Fruit fly (Drosophila melanogaster) whole organism, adult: ENCODE measurements around the gene Yod1.
A peak's percentile ranks its signal among the peaks of the same experiment; 100 is the strongest.

ENCODE experiments used
- CG11617 ChIP-seq: fragments of 200-800 bp; sonication (Bioruptor generic); optimal IDR thresholded peaks from 2 replicates; lab custom pipeline; 2017; ENCODE audit warnings: mild to moderate bottlenecking, missing biosample characterization, missing genetic modification reagents, missing genetic modification characterization
- CG12768 ChIP-seq: fragments of 200-800 bp; sonication (Bioruptor generic); optimal IDR thresholded peaks from 2 replicates; lab custom pipeline; 2017; ENCODE audit warnings: missing biosample characterization, missing genetic modification characterization, mild to moderate bottlenecking, moderate library complexity, missing genetic modification reagents
- CG14711 ChIP-seq: fragments of 200-800 bp; sonication (Bioruptor generic); optimal IDR thresholded peaks from 2 replicates; lab custom pipeline; 2018; ENCODE audit warnings: missing biosample characterization, mild to moderate bottlenecking, missing genetic modification characterization, moderate library complexity
- CG1620 ChIP-seq: fragments of 200-800 bp; sonication (Bioruptor generic); optimal IDR thresholded peaks from 2 replicates; lab custom pipeline; 2016; ENCODE audit warnings: missing biosample characterization, missing genetic modification characterization
- CG33017 ChIP-seq: fragments of 200-800 bp; sonication (Bioruptor generic); optimal IDR thresholded peaks from 2 replicates; lab custom pipeline; 2018; ENCODE audit warnings: missing biosample characterization, mild to moderate bottlenecking, missing genetic modification characterization, moderate library complexity
- CG5204 ChIP-seq: fragments of 200-800 bp; sonication (Bioruptor generic); optimal IDR thresholded peaks from 2 replicates; lab custom pipeline; 2016; ENCODE audit warnings: missing biosample characterization, missing genetic modification characterization
- CG7045 ChIP-seq: fragments of 200-800 bp; sonication (Bioruptor generic); optimal IDR thresholded peaks from 2 replicates; lab custom pipeline; 2017; ENCODE audit warnings: missing biosample characterization, mild to moderate bottlenecking, missing genetic modification characterization
- CG7101 ChIP-seq: fragments of 200-800 bp; sonication (Bioruptor generic); optimal IDR thresholded peaks from 2 replicates; lab custom pipeline; 2018; ENCODE audit warnings: missing biosample characterization, mild to moderate bottlenecking, missing genetic modification characterization, moderate library complexity
- Clk ChIP-seq: fragments of 200-800 bp; sonication (Bioruptor generic); optimal IDR thresholded peaks from 2 replicates; lab custom pipeline; 2017; ENCODE audit warnings: missing biosample characterization, missing genetic modification characterization
- Crg-1 ChIP-seq: fragments of 200-800 bp; sonication (Bioruptor generic); optimal IDR thresholded peaks from 2 replicates; lab custom pipeline; 2016; ENCODE audit warnings: missing biosample characterization, missing genetic modification characterization
- Hr96 ChIP-seq: fragments of 200-800 bp; sonication (Bioruptor generic); optimal IDR thresholded peaks from 2 replicates; lab custom pipeline; 2016; ENCODE audit warnings: missing biosample characterization, missing genetic modification characterization
- Mnt ChIP-seq: fragments of 200-800 bp; sonication (Bioruptor generic); optimal IDR thresholded peaks from 2 replicates; lab custom pipeline; 2016; ENCODE audit warnings: missing biosample characterization, mild to moderate bottlenecking, missing genetic modification characterization
- bab1 ChIP-seq: fragments of 200-800 bp; sonication (Bioruptor generic); optimal IDR thresholded peaks from 3 replicates; lab custom pipeline; 2019; ENCODE audit warnings: missing biosample characterization, mild to moderate bottlenecking, missing genetic modification characterization, moderate library complexity
- cic ChIP-seq: fragments of 200-800 bp; sonication (Bioruptor generic); optimal IDR thresholded peaks from 2 replicates; lab custom pipeline; 2017; ENCODE audit warnings: missing biosample characterization, mild to moderate bottlenecking, missing genetic modification characterization, moderate library complexity
- cnc ChIP-seq, 2 experiments: fragments of >200 bp; optimal IDR thresholded peaks; 2 replicates each; lab custom pipeline; 2017
- kay ChIP-seq: fragments of 200-800 bp; sonication (Bioruptor generic); peaks from one replicate; lab custom pipeline; 2016; ENCODE audit warnings: missing biosample characterization, missing genetic modification characterization, borderline replicate concordance
- ovo ChIP-seq: fragments of 200-800 bp; sonication (Bioruptor generic); optimal IDR thresholded peaks from 2 replicates; lab custom pipeline; 2016; ENCODE audit warnings: missing biosample characterization, missing genetic modification characterization
- pad ChIP-seq: fragments of 200-800 bp; sonication (Bioruptor generic); optimal IDR thresholded peaks from 3 replicates; lab custom pipeline; 2017; ENCODE audit warnings: missing biosample characterization, missing genetic modification characterization, mild to moderate bottlenecking, moderate library complexity, missing genetic modification reagents
- tj ChIP-seq: fragments of 200-800 bp; sonication (Bioruptor generic); optimal IDR thresholded peaks from 3 replicates; lab custom pipeline; 2017; ENCODE audit warnings: missing biosample characterization, mild to moderate bottlenecking, missing genetic modification characterization, moderate library complexity
- toe ChIP-seq: fragments of 200-800 bp; sonication (Bioruptor generic); optimal IDR thresholded peaks from 2 replicates; lab custom pipeline; 2016; ENCODE audit warnings: missing biosample characterization, missing genetic modification characterization

Yod1 gene

dm6 chr3L:5133704-5134430 lies at the start of gene Yod1:
Gene Yod1, plus strand, starts transcription at chr3L:5133871.
- TF ChIP-seq Crg-1 (GFP tag; lab: Kevin White, UChicago): no peak
- TF ChIP-seq toe (GFP tag; lab: Kevin White, UChicago): peak; percentile 47
- no peak for TF ChIP-seq Mnt
- TF ChIP-seq bab1 (GFP tag; lab: Kevin White, UChicago): peak; percentile 33
- TF ChIP-seq kay (GFP tag; lab: Kevin White, UChicago): peak; percentile 82
- peak; percentile 35 for TF ChIP-seq cic
- peak; percentile 4 for TF ChIP-seq CG14711
- peak; percentile 6 for TF ChIP-seq tj

- no peak for TF ChIP-seq kay (GFP tag; lab: Kevin White, UChicago)
- TF ChIP-seq toe (GFP tag; lab: Kevin White, UChicago): no peak
- peak; percentile 32 for TF ChIP-seq bab1 (GFP tag; lab: Kevin White, UChicago)
- TF ChIP-seq tj: no peak
- no peak for TF ChIP-seq CG7045 (GFP tag; lab: Kevin White, UChicago)
- no peak for TF ChIP-seq cic
- no peak for TF ChIP-seq CG33017 (tag; lab: Kevin White, UChicago)
- TF ChIP-seq CG7101 (tag; lab: Kevin White, UChicago): no peak
Observed at dm6 chr3L:5096674-5097073, 37.0 kb upstream of the Yod1 start.

dm6 chr3L:5102050-5102449 lies 31.6 kb upstream of the Yod1 start:
- TF ChIP-seq Hr96 (GFP tag; lab: Kevin White, UChicago): no peak
- TF ChIP-seq Clk (GFP tag; lab: Kevin White, UChicago): no peak
- TF ChIP-seq CG7101 (tag; lab: Kevin White, UChicago): no peak
- no peak for TF ChIP-seq ovo
- no peak for TF ChIP-seq cnc (optimal IDR thresholded peaks at IDR 0.05; lab: Kevin White, UChicago)
- TF ChIP-seq CG1620: no peak
- no peak for TF ChIP-seq pad (GFP tag; lab: Kevin White, UChicago)
- no peak for TF ChIP-seq Crg-1 (GFP tag; lab: Kevin White, UChicago)
- no peak for TF ChIP-seq cic
- TF ChIP-seq toe (GFP tag; lab: Kevin White, UChicago): no peak
- TF ChIP-seq CG14711: no peak
- no peak for TF ChIP-seq kay (GFP tag; lab: Kevin White, UChicago)
- no peak for TF ChIP-seq CG7045 (GFP tag; lab: Kevin White, UChicago)
- TF ChIP-seq bab1 (GFP tag; lab: Kevin White, UChicago): no peak
- no peak for TF ChIP-seq CG12768 (GFP tag; lab: Kevin White, UChicago)
- no peak for TF ChIP-seq CG5204
- TF ChIP-seq Mnt: no peak

dm6 chr3L:5125202-5125601 lies 8.5 kb upstream of the Yod1 start:
- no peak for TF ChIP-seq toe (GFP tag; lab: Kevin White, UChicago)
- no peak for TF ChIP-seq Mnt
- TF ChIP-seq kay (GFP tag; lab: Kevin White, UChicago): no peak
- TF ChIP-seq cnc (optimal IDR thresholded peaks at IDR 0.05; lab: Kevin White, UChicago): no peak
- no peak for TF ChIP-seq CG12768 (GFP tag; lab: Kevin White, UChicago)
- TF ChIP-seq CG1620: no peak
- TF ChIP-seq Crg-1 (GFP tag; lab: Kevin White, UChicago): no peak
- TF ChIP-seq pad (GFP tag; lab: Kevin White, UChicago): no peak
- TF ChIP-seq CG14711: no peak
- TF ChIP-seq Clk (GFP tag; lab: Kevin White, UChicago): no peak
- no peak for TF ChIP-seq CG5204
- no peak for TF ChIP-seq Hr96 (GFP tag; lab: Kevin White, UChicago)
- TF ChIP-seq bab1 (GFP tag; lab: Kevin White, UChicago): no peak
- TF ChIP-seq tj: no peak
- TF ChIP-seq CG7045 (GFP tag; lab: Kevin White, UChicago): no peak
- no peak for TF ChIP-seq CG11617 (GFP tag; lab: Kevin White, UChicago)

dm6 chr3L:5127609-5128008 lies 6.1 kb upstream of the Yod1 start:
- TF ChIP-seq Clk (GFP tag; lab: Kevin White, UChicago) (no peak), CG12768 (GFP tag; lab: Kevin White, UChicago) (no peak), toe (GFP tag; lab: Kevin White, UChicago) (no peak), CG7101 (tag; lab: Kevin White, UChicago) (no peak), cnc (optimal IDR thresholded peaks at IDR 0.05; lab: Kevin White, UChicago) (no peak), Hr96 (GFP tag; lab: Kevin White, UChicago) (no peak), CG11617 (GFP tag; lab: Kevin White, UChicago) (no peak)

dm6 chr3L:5128214-5128613 lies 5.5 kb upstream of the Yod1 start:
- no peak for TF ChIP-seq CG7101 (tag; lab: Kevin White, UChicago)
- no peak for TF ChIP-seq CG12768 (GFP tag; lab: Kevin White, UChicago)
- TF ChIP-seq ovo: no peak
- TF ChIP-seq CG11617 (GFP tag; lab: Kevin White, UChicago): no peak
- no peak for TF ChIP-seq toe (GFP tag; lab: Kevin White, UChicago)
- TF ChIP-seq Crg-1 (GFP tag; lab: Kevin White, UChicago): no peak
- no peak for TF ChIP-seq Mnt
- no peak for TF ChIP-seq Hr96 (GFP tag; lab: Kevin White, UChicago)
- no peak for TF ChIP-seq CG1620
- TF ChIP-seq cnc (optimal IDR thresholded peaks at IDR 0.05; lab: Kevin White, UChicago): no peak
- TF ChIP-seq CG7045 (GFP tag; lab: Kevin White, UChicago): no peak
- no peak for TF ChIP-seq bab1 (GFP tag; lab: Kevin White, UChicago)
- TF ChIP-seq Clk (GFP tag; lab: Kevin White, UChicago): no peak
- no peak for TF ChIP-seq tj
- no peak for TF ChIP-seq kay (GFP tag; lab: Kevin White, UChicago)
- no peak for TF ChIP-seq CG5204
- TF ChIP-seq pad (GFP tag; lab: Kevin White, UChicago): no peak
- no peak for TF ChIP-seq CG33017 (tag; lab: Kevin White, UChicago)
- TF ChIP-seq CG14711: no peak
- TF ChIP-seq cic: no peak
